Fruit fly (Drosophila melanogaster) whole organism, embryonic: ENCODE data around the gene Datp.

Experiments
- Ada2b ChIP-seq: fragments of 200-800 bp; sonication (Bioruptor generic); IDR thresholded peaks from 2 replicates; pipeline ENCODE4 v1.3.6; 2022; ENCODE audit warnings: missing biosample characterization, missing genetic modification characterization
- B-H2 ChIP-seq: fragments of 200-800 bp; sonication (Bioruptor generic); optimal IDR thresholded peaks from 2 replicates; lab custom pipeline; 2018; ENCODE audit warnings: missing biosample characterization, mild to moderate bottlenecking, missing genetic modification characterization
- BEAF-32 ChIP-seq: fragments of 200-800 bp; sonication (Bioruptor generic); optimal IDR thresholded peaks from 3 replicates; lab custom pipeline; 2017; ENCODE audit warnings: missing biosample characterization, missing genetic modification characterization, mild to moderate bottlenecking, moderate library complexity, missing genetic modification reagents
- Bgb ChIP-seq: fragments of 200-800 bp; sonication (Bioruptor generic); IDR thresholded peaks from 2 replicates; pipeline ENCODE4 v1.3.6; 2022; ENCODE audit warnings: missing biosample characterization, missing genetic modification characterization; ENCODE audit not compliant: partially characterized antibody
- CG1024 ChIP-seq: fragments of 200-800 bp; sonication (Bioruptor generic); IDR thresholded peaks from 2 replicates; pipeline ENCODE4 v1.3.6; 2022; ENCODE audit warnings: missing biosample characterization, missing genetic modification characterization
- CG10321 ChIP-seq: fragments of 200-800 bp; sonication (Bioruptor generic); IDR thresholded peaks from 2 replicates; pipeline ENCODE4 v1.3.6; 2022; ENCODE audit warnings: missing biosample characterization, missing genetic modification characterization
- CG12104 ChIP-seq: fragments of 200-800 bp; sonication (Bioruptor generic); optimal IDR thresholded peaks from 3 replicates; lab custom pipeline; 2016; ENCODE audit warnings: missing biosample characterization, missing genetic modification characterization
- CG13424 ChIP-seq: fragments of 200-800 bp; sonication (Bioruptor generic); optimal IDR thresholded peaks from 2 replicates; lab custom pipeline; 2019; ENCODE audit warnings: missing biosample characterization, mild to moderate bottlenecking, missing genetic modification characterization, moderate library complexity
- CG13775 ChIP-seq: fragments of 200-800 bp; sonication (Bioruptor generic); optimal IDR thresholded peaks from 3 replicates; lab custom pipeline; 2017; ENCODE audit warnings: missing biosample characterization, mild to moderate bottlenecking, missing genetic modification characterization
- CG14965 ChIP-seq: fragments of 200-800 bp; sonication (Bioruptor generic); optimal IDR thresholded peaks from 2 replicates; lab custom pipeline; 2016; ENCODE audit warnings: missing biosample characterization, missing genetic modification characterization, borderline replicate concordance
- CG17612 ChIP-seq: fragments of 200-800 bp; sonication (Bioruptor generic); IDR thresholded peaks from 2 replicates; pipeline ENCODE4 v1.3.6; 2022; ENCODE audit warnings: missing biosample characterization, missing genetic modification characterization
- CG3163 ChIP-seq: fragments of 200-800 bp; sonication (Bioruptor generic); optimal IDR thresholded peaks from 3 replicates; lab custom pipeline; 2016; ENCODE audit warnings: missing biosample characterization, missing genetic modification characterization
- CG32532 ChIP-seq: fragments of 200-800 bp; sonication (Bioruptor generic); IDR thresholded peaks from 2 replicates; pipeline ENCODE4 v1.3.6; 2022; ENCODE audit warnings: missing biosample characterization, missing genetic modification characterization
- CG3995 ChIP-seq: fragments of 200-800 bp; sonication (Bioruptor generic); optimal IDR thresholded peaks from 3 replicates; lab custom pipeline; 2016; ENCODE audit warnings: missing biosample characterization, missing genetic modification characterization
- CG7372 ChIP-seq: fragments of 200-800 bp; sonication (Bioruptor generic); IDR thresholded peaks from 2 replicates; pipeline ENCODE4 v1.3.6; 2022; ENCODE audit warnings: missing biosample characterization, missing genetic modification characterization
- CG7928 ChIP-seq: fragments of 200-800 bp; sonication (Bioruptor generic); optimal IDR thresholded peaks from 2 replicates; lab custom pipeline; 2017; ENCODE audit warnings: missing biosample characterization, mild to moderate bottlenecking, missing genetic modification characterization
- CG8089 ChIP-seq: fragments of 200-800 bp; sonication (Bioruptor generic); optimal IDR thresholded peaks from 3 replicates; lab custom pipeline; 2016; ENCODE audit warnings: missing biosample characterization, missing genetic modification characterization
- CG9797 ChIP-seq: fragments of 200-800 bp; sonication (Bioruptor generic); optimal IDR thresholded peaks from 3 replicates; lab custom pipeline; 2018; ENCODE audit warnings: missing biosample characterization, mild to moderate bottlenecking, missing genetic modification characterization
- Drgx ChIP-seq: fragments of 200-800 bp; sonication (Bioruptor generic); IDR thresholded peaks from 2 replicates; pipeline ENCODE4 v1.3.6; 2022; ENCODE audit warnings: missing biosample characterization, missing genetic modification characterization
- ERR ChIP-seq: fragments of 200-800 bp; sonication (Bioruptor generic); optimal IDR thresholded peaks from 2 replicates; lab custom pipeline; 2016; ENCODE audit warnings: missing biosample characterization, missing genetic modification characterization
- Gug ChIP-seq: fragments of 200-800 bp; sonication (Bioruptor generic); IDR thresholded peaks from 4 replicates; pipeline ENCODE4 v1.3.6; 2022; ENCODE audit warnings: missing biosample characterization, missing genetic modification characterization
- Kr ChIP-seq: fragments of 200-800 bp; sonication (Bioruptor generic); optimal IDR thresholded peaks from 2 replicates; lab custom pipeline; 2017; ENCODE audit warnings: missing biosample characterization, mild to moderate bottlenecking, missing genetic modification characterization
- Lim3 ChIP-seq: fragments of 200-800 bp; sonication (Bioruptor generic); IDR thresholded peaks from 2 replicates; pipeline ENCODE4 v1.3.6; 2022; ENCODE audit warnings: missing biosample characterization, missing genetic modification characterization
- Six4 ChIP-seq: fragments of 200-800 bp; sonication (Bioruptor generic); optimal IDR thresholded peaks from 2 replicates; lab custom pipeline; 2016; ENCODE audit warnings: missing biosample characterization, missing genetic modification characterization
- Sry-δ ChIP-seq: fragments of 200-800 bp; sonication (Bioruptor generic); optimal IDR thresholded peaks from 2 replicates; lab custom pipeline; 2016; ENCODE audit warnings: missing biosample characterization, missing genetic modification characterization
- TFAM ChIP-seq: fragments of 200-800 bp; sonication (Bioruptor generic); optimal IDR thresholded peaks from 2 replicates; lab custom pipeline; 2017; ENCODE audit warnings: missing biosample characterization, missing genetic modification characterization, inconsistent platforms
- Trl ChIP-seq, 3 experiments: fragments of >200 bp in 2 of 3; fragments of 200-800 bp in 1 of 3; sonication (Bioruptor generic) in 1 of 3; optimal IDR thresholded peaks; 2 replicates in 1 of 3; 3 replicates in 2 of 3; lab custom pipeline; 2016 to 2017; ENCODE audit warnings: missing biosample characterization in 1 of 3, missing genetic modification characterization in 1 of 3
- Vsx1 ChIP-seq: fragments of 200-800 bp; sonication (Bioruptor generic); optimal IDR thresholded peaks from 2 replicates; lab custom pipeline; 2017; ENCODE audit warnings: missing biosample characterization, mild to moderate bottlenecking, missing genetic modification characterization, missing genetic modification reagents
- YL-1 ChIP-seq: fragments of 200-800 bp; sonication (Bioruptor generic); optimal IDR thresholded peaks from 3 replicates; lab custom pipeline; 2017; ENCODE audit warnings: missing biosample characterization, mild to moderate bottlenecking, missing genetic modification characterization
- al ChIP-seq: fragments of 200-800 bp; sonication (Bioruptor generic); IDR thresholded peaks from 2 replicates; pipeline ENCODE4 v1.3.6; 2022; ENCODE audit warnings: missing biosample characterization, missing genetic modification characterization
- cas ChIP-seq: fragments of 200-800 bp; sonication (Bioruptor generic); IDR thresholded peaks from 2 replicates; pipeline ENCODE4 v1.3.6; 2022; ENCODE audit warnings: missing biosample characterization, missing genetic modification characterization
- cato ChIP-seq: fragments of 200-800 bp; sonication (Bioruptor generic); optimal IDR thresholded peaks from 2 replicates; lab custom pipeline; 2016; ENCODE audit warnings: missing biosample characterization, missing genetic modification characterization, borderline replicate concordance
- dan ChIP-seq: fragments of 200-800 bp; sonication (Bioruptor generic); IDR thresholded peaks from 2 replicates; pipeline ENCODE4 v1.3.6; 2022; ENCODE audit warnings: missing biosample characterization, missing genetic modification characterization
- dati ChIP-seq: fragments of 200-800 bp; sonication (Bioruptor generic); IDR thresholded peaks from 2 replicates; pipeline ENCODE4 v1.3.6; 2022; ENCODE audit warnings: missing biosample characterization, missing genetic modification characterization
- disco-r ChIP-seq: fragments of 200-800 bp; sonication (Bioruptor generic); optimal IDR thresholded peaks from 2 replicates; lab custom pipeline; 2016; ENCODE audit warnings: missing biosample characterization, missing genetic modification characterization
- esg ChIP-seq: fragments of 200-800 bp; sonication (Bioruptor generic); conservative IDR thresholded peaks from 2 replicates; pipeline ENCODE4 v1.3.6; 2022; ENCODE audit warnings: missing biosample characterization, missing genetic modification characterization
- eve ChIP-seq, 2 experiments: fragments of >200 bp; optimal IDR thresholded peaks; 2 replicates each; lab custom pipeline; 2017; ENCODE audit warnings: missing biosample characterization in 2 of 2, missing genetic modification characterization in 2 of 2
- exex ChIP-seq: fragments of 200-800 bp; sonication (Bioruptor generic); optimal IDR thresholded peaks from 4 replicates; lab custom pipeline; 2018; ENCODE audit warnings: missing biosample characterization, mild to moderate bottlenecking, missing genetic modification characterization, moderate library complexity
- eyg ChIP-seq: fragments of 200-800 bp; sonication (Bioruptor generic); optimal IDR thresholded peaks from 3 replicates; lab custom pipeline; 2016; ENCODE audit warnings: missing biosample characterization, missing genetic modification characterization
- gro ChIP-seq: fragments of 200-800 bp; sonication (Bioruptor generic); optimal IDR thresholded peaks from 2 replicates; lab custom pipeline; 2016; ENCODE audit warnings: missing biosample characterization, missing genetic modification characterization
- gsb-n ChIP-seq: fragments of 200-800 bp; sonication (Bioruptor generic); optimal IDR thresholded peaks from 3 replicates; lab custom pipeline; 2018; ENCODE audit warnings: missing biosample characterization, mild to moderate bottlenecking, missing genetic modification characterization
- kni ChIP-seq: fragments of 200-800 bp; sonication (Bioruptor generic); optimal IDR thresholded peaks from 3 replicates; lab custom pipeline; 2017; ENCODE audit warnings: mild to moderate bottlenecking, missing biosample characterization, missing genetic modification reagents, missing genetic modification characterization
- peb ChIP-seq: fragments of 200-800 bp; sonication (Bioruptor generic); IDR thresholded peaks from 2 replicates; pipeline ENCODE4 v1.3.6; 2022; ENCODE audit warnings: missing biosample characterization, missing genetic modification characterization
- schlank ChIP-seq: fragments of 200-800 bp; sonication (Bioruptor generic); optimal IDR thresholded peaks from 2 replicates; lab custom pipeline; 2018; ENCODE audit warnings: missing biosample characterization, mild to moderate bottlenecking, missing genetic modification characterization
- sd ChIP-seq: fragments of 200-800 bp; sonication (Bioruptor generic); optimal IDR thresholded peaks from 3 replicates; lab custom pipeline; 2018; ENCODE audit warnings: missing biosample characterization, mild to moderate bottlenecking, missing genetic modification characterization, moderate library complexity
- sna ChIP-seq: fragments of 200-800 bp; sonication (Bioruptor generic); IDR thresholded peaks from 2 replicates; pipeline ENCODE4 v1.3.6; 2022; ENCODE audit warnings: missing biosample characterization, missing genetic modification characterization; ENCODE audit not compliant: partially characterized antibody
- so ChIP-seq: fragments of 200-800 bp; sonication (Bioruptor generic); IDR thresholded peaks from 3 replicates; pipeline ENCODE4 v1.3.6; 2022; ENCODE audit warnings: missing biosample characterization, missing genetic modification characterization
- ssp ChIP-seq: fragments of 200-800 bp; sonication (Bioruptor generic); IDR thresholded peaks from 2 replicates; pipeline ENCODE4 v1.3.6; 2022; ENCODE audit warnings: missing biosample characterization, missing genetic modification characterization
- zf30C ChIP-seq: fragments of 200-800 bp; sonication (Bioruptor generic); optimal IDR thresholded peaks from 3 replicates; lab custom pipeline; 2018; ENCODE audit warnings: missing biosample characterization, mild to moderate bottlenecking, missing genetic modification characterization

Gene Datp

DNA sequence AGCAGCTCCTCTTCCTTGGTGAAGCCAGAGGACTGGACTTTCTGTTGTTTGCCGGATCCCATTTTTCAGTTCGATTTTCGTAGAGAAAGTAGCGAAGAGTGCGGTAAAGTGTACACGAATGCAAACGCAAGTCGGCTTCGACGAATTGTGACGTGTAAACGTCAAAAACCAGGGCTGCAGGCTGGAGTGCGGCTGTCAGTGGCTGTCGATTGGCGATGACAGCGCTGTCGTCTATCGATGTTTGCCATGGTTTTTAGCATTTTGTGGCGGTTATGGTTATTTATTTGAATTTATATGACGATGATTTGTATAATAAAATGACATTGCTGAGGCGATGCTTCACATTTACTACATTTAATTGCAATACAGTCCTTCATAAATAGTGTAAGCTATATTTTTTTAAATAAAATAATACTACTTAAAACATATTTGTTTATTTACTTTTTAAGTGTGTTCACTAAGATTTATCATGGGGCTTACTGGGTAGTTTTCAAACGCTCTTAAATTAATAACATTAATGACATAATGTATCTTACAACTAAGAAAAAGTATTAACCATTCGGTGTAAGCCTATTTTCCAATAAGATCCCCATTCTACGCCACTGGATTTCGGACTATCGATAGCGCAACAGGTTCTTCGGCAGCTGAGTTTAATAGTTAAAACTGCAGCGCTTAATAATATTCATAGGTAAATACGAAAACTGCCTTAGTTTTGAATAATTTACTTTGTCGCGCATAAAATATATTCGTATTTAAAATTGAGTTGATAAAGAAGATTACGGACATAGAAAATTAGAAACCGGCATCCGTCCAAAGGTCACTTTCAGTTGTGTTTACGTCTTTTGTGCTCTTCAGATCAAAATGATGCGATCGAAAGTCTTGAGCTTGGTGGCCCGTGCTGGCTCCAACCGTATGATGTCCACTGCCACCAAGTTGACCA, 20.3 kb downstream of the Datp start, which contains the start of the genes CG5885 and CG4598 (continued):
- TF ChIP-seq Trl (optimal IDR thresholded peaks at IDR 0.05; lab: Kevin White, UChicago) = no peak
- TF ChIP-seq Trl (GFP tag; optimal IDR thresholded peaks at IDR 0.05; lab: Kevin White, UChicago) = peak; percentile 21
- peak; percentile 37; the same call in 1 of the 2 replicates for TF ChIP-seq esg
- peak; percentile 39; the same call in 1 of the 2 replicates for TF ChIP-seq ssp (GFP tag; lab: Robert Waterston, UW)
- TF ChIP-seq CG7372 (GFP tag; lab: Robert Waterston, UW) = peak; percentile 47; the same call in 1 of the 2 replicates
- no peak for TF ChIP-seq kni (GFP tag; lab: Kevin White, UChicago)
- no peak for TF ChIP-seq Vsx1 (GFP tag; lab: Kevin White, UChicago)
- TF ChIP-seq CG10321 (GFP tag; lab: Robert Waterston, UW) = no peak
- TF ChIP-seq sd (tag; lab: Kevin White, UChicago) = peak; percentile 15
- no peak for TF ChIP-seq eve (GFP tag; optimal IDR thresholded peaks at IDR 0.05; lab: Kevin White, UChicago)
- TF ChIP-seq CG9797 (GFP tag; lab: Kevin White, UChicago) = peak; percentile 47
- TF ChIP-seq cas (GFP tag; lab: Robert Waterston, UW) = no peak
- peak; percentile 56; the same call in 2 of the 4 replicates for TF ChIP-seq Gug (GFP tag; lab: Robert Waterston, UW)
- TF ChIP-seq CG8089 (GFP tag; lab: Kevin White, UChicago) = no peak
- peak; percentile 42 for TF ChIP-seq CG1024
- no peak for TF ChIP-seq dan (GFP tag; lab: Robert Waterston, UW)
- TF ChIP-seq CG12104 = peak; percentile 45
- no peak for TF ChIP-seq eyg
- TF ChIP-seq CG32532 (GFP tag; lab: Robert Waterston, UW) = peak; percentile 79
- TF ChIP-seq dati (GFP tag; lab: Robert Waterston, UW) = no peak
- peak; percentile 89 for TF ChIP-seq YL-1 (GFP tag; lab: Kevin White, UChicago)
- TF ChIP-seq gro (GFP tag; lab: Kevin White, UChicago) = no peak
- no peak for TF ChIP-seq sna (GFP tag; lab: Robert Waterston, UW)
- no peak for TF ChIP-seq Kr (GFP tag; lab: Kevin White, UChicago)
- peak; percentile 82 for TF ChIP-seq BEAF-32 (GFP tag; lab: Kevin White, UChicago)
- TF ChIP-seq zf30C (GFP tag; lab: Kevin White, UChicago) = no peak
- no peak for TF ChIP-seq Lim3 (GFP tag; lab: Robert Waterston, UW)
- TF ChIP-seq Sry-δ (GFP tag; lab: Kevin White, UChicago) = peak; percentile 82
- TF ChIP-seq CG3995 (GFP tag; lab: Kevin White, UChicago) = no peak
- TF ChIP-seq B-H2 (GFP tag; lab: Kevin White, UChicago) = peak; percentile 50
- no peak for TF ChIP-seq CG17612
- peak; percentile 53 for TF ChIP-seq al (GFP tag; lab: Robert Waterston, UW)
- peak; percentile 78 for TF ChIP-seq Drgx (GFP tag; lab: Robert Waterston, UW)
- TF ChIP-seq ERR (GFP tag; lab: Kevin White, UChicago) = no peak
- peak; percentile 50 for TF ChIP-seq schlank
- peak; percentile 72 for TF ChIP-seq CG13775 (GFP tag; lab: Kevin White, UChicago)
- TF ChIP-seq so = peak; percentile 44; the same call in 1 of the 3 replicates
- peak; percentile 76 for TF ChIP-seq Bgb (GFP tag; lab: Robert Waterston, UW)
- no peak for TF ChIP-seq disco-r (GFP tag; lab: Kevin White, UChicago)
- no peak for TF ChIP-seq CG3163 (GFP tag; lab: Kevin White, UChicago)
- TF ChIP-seq CG13424 (tag; lab: Kevin White, UChicago) = peak; percentile 78
- TF ChIP-seq gsb-n (tag; lab: Kevin White, UChicago) = peak; percentile 73
- TF ChIP-seq exex (tag; lab: Kevin White, UChicago) = peak; percentile 44
- no peak for TF ChIP-seq CG14965 (GFP tag; lab: Kevin White, UChicago)
- peak; percentile 29 for TF ChIP-seq cato (GFP tag; lab: Kevin White, UChicago)
- no peak for TF ChIP-seq Six4 (GFP tag; lab: Kevin White, UChicago)
- peak; percentile 85 for TF ChIP-seq Ada2b (GFP tag; lab: Robert Waterston, UW)
- peak; percentile 98 for TF ChIP-seq CG7928 (GFP tag; lab: Kevin White, UChicago)
- no peak for TF ChIP-seq peb (GFP tag; lab: Robert Waterston, UW)
- TF ChIP-seq TFAM (GFP tag; lab: Kevin White, UChicago) = no peak
